Worm (Caenorhabditis elegans) whole organism, L4 larva: ENCODE results near the gene pup-2.
A peak's percentile ranks its signal among the peaks of the same experiment; 100 is the strongest.

Source experiments
- F10B5.3 ChIP-seq: sonication (generic microtip); optimal IDR thresholded peaks from 2 replicates; lab custom pipeline; 2016; ENCODE audit warnings: mild to moderate bottlenecking, missing genetic modification characterization, missing compliant biosample characterization
- T20F7.1 ChIP-seq: fragments of 200-800 bp; sonication (Bioruptor generic); optimal IDR thresholded peaks from 2 replicates; lab custom pipeline; 2018; ENCODE audit warnings: mild to moderate bottlenecking, missing genetic modification characterization, missing compliant biosample characterization
- T26A8.4 ChIP-seq: fragments of 200-800 bp; sonication (Bioruptor generic); IDR thresholded peaks from 2 replicates; pipeline ENCODE4 v1.3.6; 2022; ENCODE audit warnings: missing genetic modification characterization, missing compliant biosample characterization
- Y105C5A.15 ChIP-seq: fragments of 200-800 bp; sonication (Bioruptor generic); IDR thresholded peaks from 2 replicates; pipeline ENCODE4 v1.3.6; 2022; ENCODE audit warnings: missing genetic modification characterization, missing compliant biosample characterization
- ZK546.5 ChIP-seq, 2 experiments: sonication (generic microtip); optimal IDR thresholded peaks; 2 replicates each; lab custom pipeline; 2017; ENCODE audit warnings: missing biosample characterization in 2 of 2, missing genetic modification characterization in 2 of 2
- aha-1 ChIP-seq: fragments of 150-350 bp; peaks from one replicate; lab custom pipeline; 2014; ENCODE audit warnings: missing biosample characterization, missing genetic modification characterization
- ceh-28 ChIP-seq: fragments of 150-350 bp; optimal IDR thresholded peaks from 2 replicates; lab custom pipeline; 2014; ENCODE audit warnings: missing biosample characterization, missing genetic modification reagents, missing genetic modification characterization
- ceh-44 ChIP-seq: fragments of 200-800 bp; sonication (Bioruptor generic); IDR thresholded peaks from 2 replicates; pipeline ENCODE4 v1.3.6; 2022; ENCODE audit warnings: missing genetic modification reagents, missing genetic modification characterization, missing compliant biosample characterization
- ceh-62 ChIP-seq: sonication (generic microtip); optimal IDR thresholded peaks from 2 replicates; lab custom pipeline; 2017; ENCODE audit warnings: missing biosample characterization, missing genetic modification characterization
- cey-2 ChIP-seq: sonication (generic microtip); optimal IDR thresholded peaks from 3 replicates; lab custom pipeline; 2017; ENCODE audit warnings: missing genetic modification characterization, mild to moderate bottlenecking, missing compliant biosample characterization, antibody characterized with exemption, borderline replicate concordance; ENCODE audit not compliant: insufficient read depth
- daf-12 ChIP-seq: fragments of 150-350 bp; optimal IDR thresholded peaks from 2 replicates; lab custom pipeline; 2014; ENCODE audit warnings: missing biosample characterization, missing genetic modification reagents, missing genetic modification characterization
- daf-16 ChIP-seq, 3 experiments: sonication (generic microtip); optimal IDR thresholded peaks; 2 replicates each; lab custom pipeline; 2016 to 2017; ENCODE audit warnings: missing genetic modification characterization in 3 of 3, missing genetic modification reagents in 3 of 3, mild to moderate bottlenecking in 2 of 3, missing compliant biosample characterization in 2 of 3, missing biosample characterization in 1 of 3, moderate library complexity in 1 of 3
- daf-19 ChIP-seq: fragments of 200-800 bp; sonication (Bioruptor generic); conservative IDR thresholded peaks from 2 replicates; pipeline ENCODE4 v1.3.6; 2022; ENCODE audit warnings: missing genetic modification characterization, missing compliant biosample characterization
- dmd-8 ChIP-seq: fragments of 200-800 bp; sonication (Bioruptor generic); IDR thresholded peaks from 2 replicates; pipeline ENCODE4 v1.3.6; 2022; ENCODE audit warnings: missing genetic modification characterization, missing compliant biosample characterization
- dmd-9 ChIP-seq: fragments of 200-800 bp; sonication (Bioruptor generic); IDR thresholded peaks from 2 replicates; pipeline ENCODE4 v1.3.6; 2022; ENCODE audit warnings: missing genetic modification reagents, missing genetic modification characterization, missing compliant biosample characterization
- dve-1 ChIP-seq: sonication (generic microtip); optimal IDR thresholded peaks from 2 replicates; lab custom pipeline; 2017; ENCODE audit warnings: antibody characterized with exemption, mild to moderate bottlenecking, missing genetic modification characterization, missing compliant biosample characterization; ENCODE audit not compliant: insufficient read depth
- egl-43 ChIP-seq: fragments of 200-800 bp; sonication (Bioruptor generic); IDR thresholded peaks from 2 replicates; pipeline ENCODE4 v1.3.6; 2022; ENCODE audit warnings: missing genetic modification reagents, missing genetic modification characterization, missing compliant biosample characterization
- hlh-11 ChIP-seq: fragments of 200-800 bp; sonication (Bioruptor generic); optimal IDR thresholded peaks from 2 replicates; lab custom pipeline; 2018; ENCODE audit warnings: mild to moderate bottlenecking, missing genetic modification characterization, missing compliant biosample characterization
- hlh-30 ChIP-seq: sonication (generic microtip); optimal IDR thresholded peaks from 2 replicates; lab custom pipeline; 2017; ENCODE audit warnings: antibody characterized with exemption, mild to moderate bottlenecking, missing genetic modification characterization, missing compliant biosample characterization; ENCODE audit not compliant: insufficient read depth
- hmg-1.1 ChIP-seq: fragments of 200-800 bp; sonication (Bioruptor generic); IDR thresholded peaks from 2 replicates; pipeline ENCODE4 v1.3.6; 2022; ENCODE audit warnings: missing genetic modification reagents, missing genetic modification characterization, missing compliant biosample characterization
- lin-38 ChIP-seq: fragments of 200-800 bp; sonication (Bioruptor generic); IDR thresholded peaks from 2 replicates; pipeline ENCODE4 v1.3.6; 2022; ENCODE audit warnings: missing genetic modification reagents, missing genetic modification characterization, missing compliant biosample characterization
- madf-5 ChIP-seq, 2 experiments: fragments of 200-800 bp; sonication (Bioruptor generic); IDR thresholded peaks; 2 replicates each; pipeline ENCODE4 v1.3.6; 2022; ENCODE audit warnings: missing compliant biosample characterization in 2 of 2, missing genetic modification characterization in 2 of 2
- madf-9 ChIP-seq: fragments of 200-800 bp; sonication (Bioruptor generic); conservative IDR thresholded peaks from 2 replicates; pipeline ENCODE4 v1.3.6; 2022; ENCODE audit warnings: missing genetic modification reagents, missing genetic modification characterization, missing compliant biosample characterization
- mdl-1 ChIP-seq, 2 experiments: fragments of 150-350 bp in 1 of 2; sonication (generic microtip) in 1 of 2; optimal IDR thresholded peaks; 2 replicates each; lab custom pipeline; 2014 to 2017; ENCODE audit warnings: missing biosample characterization in 2 of 2, missing genetic modification characterization in 2 of 2
- mdt-29 ChIP-seq: fragments of 200-800 bp; sonication (Bioruptor generic); IDR thresholded peaks from 2 replicates; pipeline ENCODE4 v1.3.6; 2022; ENCODE audit warnings: missing genetic modification reagents, missing genetic modification characterization, missing compliant biosample characterization
- mep-1 ChIP-seq: fragments of 150-350 bp; sonication (generic microtip); optimal IDR thresholded peaks from 3 replicates; lab custom pipeline; 2014; ENCODE audit warnings: missing biosample characterization, missing genetic modification characterization
- mxl-2 ChIP-seq: fragments of 200-800 bp; sonication (Bioruptor generic); conservative IDR thresholded peaks from 2 replicates; pipeline ENCODE4 v1.3.6; 2022; ENCODE audit warnings: missing genetic modification reagents, missing genetic modification characterization, missing compliant biosample characterization
- mxl-3 ChIP-seq: fragments of 200-800 bp; sonication (Bioruptor generic); optimal IDR thresholded peaks from 2 replicates; lab custom pipeline; 2018; ENCODE audit warnings: mild to moderate bottlenecking, missing genetic modification characterization, missing compliant biosample characterization
- nhr-10 ChIP-seq: fragments of 150-350 bp; optimal IDR thresholded peaks from 2 replicates; lab custom pipeline; 2014; ENCODE audit warnings: missing biosample characterization, missing genetic modification characterization
- nhr-102 ChIP-seq: sonication (generic microtip); optimal IDR thresholded peaks from 2 replicates; lab custom pipeline; 2016; ENCODE audit warnings: mild to moderate bottlenecking, missing genetic modification characterization, moderate library complexity, missing compliant biosample characterization
- nhr-111 ChIP-seq: fragments of 200-800 bp; sonication (Bioruptor generic); optimal IDR thresholded peaks from 2 replicates; lab custom pipeline; 2018; ENCODE audit warnings: mild to moderate bottlenecking, missing genetic modification characterization, missing compliant biosample characterization
- nhr-48 ChIP-seq: sonication (generic microtip); optimal IDR thresholded peaks from 2 replicates; lab custom pipeline; 2016; ENCODE audit warnings: mild to moderate bottlenecking, missing genetic modification characterization, missing compliant biosample characterization
- nhr-6 ChIP-seq: fragments of 150-350 bp; optimal IDR thresholded peaks from 2 replicates; lab custom pipeline; 2014; ENCODE audit warnings: missing biosample characterization, missing genetic modification characterization
- nhr-77 ChIP-seq: fragments of 150-350 bp; optimal IDR thresholded peaks from 2 replicates; lab custom pipeline; 2014; ENCODE audit warnings: missing biosample characterization, missing genetic modification characterization
- pqm-1 ChIP-seq: sonication (generic microtip); optimal IDR thresholded peaks from 2 replicates; lab custom pipeline; 2017; ENCODE audit warnings: missing biosample characterization, missing genetic modification characterization
- sdz-12 ChIP-seq: fragments of 200-800 bp; sonication (Bioruptor generic); optimal IDR thresholded peaks from 2 replicates; lab custom pipeline; 2018; ENCODE audit warnings: mild to moderate bottlenecking, missing genetic modification characterization, missing compliant biosample characterization
- skn-1 ChIP-seq: fragments of 150-350 bp; optimal IDR thresholded peaks from 2 replicates; lab custom pipeline; 2014; ENCODE audit warnings: missing biosample characterization, missing genetic modification characterization
- unc-130 ChIP-seq: sonication (generic microtip); optimal IDR thresholded peaks from 2 replicates; lab custom pipeline; 2016; ENCODE audit warnings: missing genetic modification reagents, missing genetic modification characterization, missing compliant biosample characterization
- unc-62 ChIP-seq, 3 experiments: fragments of 150-350 bp in 1 of 3; sonication (generic microtip); optimal IDR thresholded peaks in 2 of 3; peaks in 1 of 3; 1 replicate in 1 of 3; 2 replicates in 2 of 3; lab custom pipeline; 2014 to 2017; ENCODE audit warnings: missing biosample characterization in 3 of 3, missing genetic modification characterization in 3 of 3, missing genetic modification reagents in 3 of 3, missing genotype in 1 of 3
- zfp-3 ChIP-seq: fragments of 200-800 bp; sonication (Bioruptor generic); conservative IDR thresholded peaks from 2 replicates; pipeline ENCODE4 v1.3.6; 2022; ENCODE audit warnings: missing genetic modification reagents, missing genetic modification characterization, missing compliant biosample characterization
- zip-11 ChIP-seq: fragments of 200-800 bp; sonication (Bioruptor generic); IDR thresholded peaks from 2 replicates; pipeline ENCODE4 v1.3.6; 2022; ENCODE audit warnings: missing genetic modification characterization, missing compliant biosample characterization
- zip-2 ChIP-seq: fragments of 150-350 bp; optimal IDR thresholded peaks from 2 replicates; lab custom pipeline; 2014; ENCODE audit warnings: missing biosample characterization, missing genetic modification characterization
- ztf-11 ChIP-seq: fragments of 150-350 bp; optimal IDR thresholded peaks from 2 replicates; lab custom pipeline; 2014; ENCODE audit warnings: missing biosample characterization, missing genetic modification characterization

The pup-2 gene

ce11 chrIII:5172470-5172869, 13.2 kb upstream of the pup-2 start, which contains the start of gene K10D2.5 (continued):
- TF ChIP-seq nhr-77 (tag; lab: Kevin White, UChicago) (peak; percentile 87), nhr-6 (tag; lab: Kevin White, UChicago) (peak; percentile 88), hlh-30 (peak; percentile 71), daf-16 (GFP tag; optimal IDR thresholded peaks at IDR 0.05; lab: Kevin White, UChicago) (peak in 1 of 2 experiments; percentile 71), daf-16 (tag; optimal IDR thresholded peaks at IDR 0.05; lab: Kevin White, UChicago) (peak; percentile 42), ztf-11 (tag; lab: Kevin White, UChicago) (no peak), nhr-48 (tag; lab: Kevin White, UChicago) (no peak), zfp-3 (GFP tag; lab: Robert Waterston, UW) (peak; percentile 85), daf-19 (0 out of 2 replicates have a peak, but pooled peaks have one; percentile 55), daf-12 (no peak), nhr-102 (peak; percentile 53), lin-38 (GFP tag; lab: Robert Waterston, UW) (peak; percentile 99)

DNA sequence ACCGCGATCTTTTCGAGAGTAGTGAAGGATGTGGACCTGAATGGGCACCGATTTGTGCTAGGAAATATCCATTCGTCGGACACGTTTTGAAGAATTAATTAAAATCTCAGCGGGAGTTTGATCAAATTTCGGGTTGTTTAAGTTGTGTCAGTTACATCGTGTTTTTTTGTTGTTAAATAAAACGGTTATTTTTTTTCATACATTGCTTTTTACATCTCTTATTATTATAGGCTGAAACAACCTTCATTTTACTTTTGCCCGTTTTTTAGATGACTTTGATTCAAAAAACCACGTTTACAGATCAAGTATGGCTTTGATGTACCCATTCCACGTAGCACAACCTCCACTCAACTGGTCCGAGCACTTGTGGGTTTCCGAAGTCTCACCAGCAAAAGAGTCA, 12.6 kb upstream of the pup-2 start, which contains the start of gene emb-1:
Gene emb-1, plus strand, starts transcription at position 301 of the 400 bp plus-strand sequence.
- TF ChIP-seq F10B5.3 (tag; lab: Kevin White, UChicago), result no peak
- TF ChIP-seq hmg-1.1 (GFP tag; lab: Robert Waterston, UW), result no peak
- no peak for TF ChIP-seq mdl-1 (tag; optimal IDR thresholded peaks at IDR 0.05; lab: Kevin White, UChicago)
- TF ChIP-seq ceh-62 (tag; lab: Kevin White, UChicago), result no peak
- no peak for TF ChIP-seq madf-5 (GFP tag; IDR thresholded peaks at IDR 0.05; lab: Robert Waterston, UW)
- no peak for TF ChIP-seq madf-9
- no peak for TF ChIP-seq cey-2 (tag; lab: Kevin White, UChicago)
- TF ChIP-seq, all 104 proteins: peak for 0

DNA sequence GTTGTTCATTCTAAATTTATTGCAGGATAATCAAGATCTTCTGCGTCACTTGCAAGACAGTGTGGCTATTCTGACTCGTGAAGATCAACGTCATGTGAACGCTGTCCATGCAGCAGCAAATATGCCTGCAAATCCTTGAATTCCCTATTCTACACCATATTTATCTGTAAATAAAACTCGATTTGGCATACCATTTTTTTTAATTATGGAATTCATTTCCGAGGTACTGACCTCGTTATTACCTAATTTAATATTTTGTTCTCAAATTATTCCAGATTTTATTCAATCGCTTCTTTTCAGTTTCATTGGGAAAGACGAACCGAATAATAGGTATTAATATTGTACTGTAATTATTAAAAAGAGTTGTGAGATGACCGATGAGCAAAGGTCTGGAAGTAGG, 12.1 kb upstream of the pup-2 start, which contains the start of gene cid-1:
Gene cid-1, plus strand, starts transcription at position 301 of the 400 bp plus-strand sequence.
- TF ChIP-seq aha-1 (peak; percentile 48), T20F7.1 (GFP tag; lab: Kevin White, UChicago) (no peak), nhr-10 (tag; lab: Kevin White, UChicago) (no peak), mxl-3 (no peak)

DNA sequence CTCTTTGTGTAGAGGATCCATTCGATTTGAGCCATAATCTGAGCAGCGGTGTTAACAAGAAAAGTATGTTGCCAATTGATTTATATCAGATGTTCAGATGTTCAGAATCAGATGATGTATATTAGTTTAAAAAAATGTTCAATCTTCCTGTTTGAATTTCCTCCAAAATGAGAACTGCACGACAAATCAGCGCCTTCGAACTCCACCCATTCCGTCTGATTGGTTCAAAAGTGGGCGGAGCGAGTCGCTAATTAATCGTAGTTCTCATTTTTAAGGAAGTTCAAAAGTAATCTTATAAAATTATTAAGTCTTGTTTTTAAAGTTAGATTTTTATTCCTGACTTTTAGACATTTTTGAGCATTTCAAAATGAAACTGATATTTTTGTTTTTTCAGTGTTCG, 6.6 kb upstream of the pup-2 start:
- TF ChIP-seq daf-12, result no peak
- no peak for TF ChIP-seq dmd-8 (GFP tag; lab: Robert Waterston, UW)
- TF ChIP-seq T26A8.4 (GFP tag; lab: Robert Waterston, UW), result no peak
- TF ChIP-seq zip-11, result no peak
- TF ChIP-seq nhr-111 (GFP tag; lab: Kevin White, UChicago), result no peak
- no peak for TF ChIP-seq pqm-1
- TF ChIP-seq unc-62 (GFP tag; optimal IDR thresholded peaks at IDR 0.05 in 1 of 2; lab: Kevin White, UChicago), result peak in 1 of 2 experiments; percentile 73
- TF ChIP-seq unc-62 (tag; optimal IDR thresholded peaks at IDR 0.05; lab: Kevin White, UChicago), result no peak
- TF ChIP-seq egl-43 (GFP tag; lab: Robert Waterston, UW), result no peak
- TF ChIP-seq ZK546.5 (tag; optimal IDR thresholded peaks at IDR 0.05; lab: Kevin White, UChicago), result no peak

DNA sequence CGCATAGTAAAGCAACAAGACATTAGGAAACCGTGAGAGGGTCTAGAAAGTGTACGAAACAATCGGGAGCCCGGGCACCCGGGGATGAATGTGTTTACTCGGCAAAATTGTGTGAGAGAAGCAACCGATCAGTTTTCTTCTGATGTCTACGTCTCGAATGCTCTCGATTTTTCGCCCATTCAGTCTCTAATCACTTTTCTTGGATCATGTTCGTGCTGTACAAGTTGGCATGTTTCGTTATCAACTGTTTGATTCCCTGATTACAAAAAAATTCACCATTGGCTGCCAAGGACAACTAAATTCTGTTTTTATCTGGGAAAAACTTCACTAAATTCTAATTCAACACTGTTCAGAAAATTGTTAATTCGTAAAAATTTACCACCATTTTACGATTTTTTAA, 5.1 kb upstream of the pup-2 start:
- TF ChIP-seq ceh-44 (GFP tag; lab: Robert Waterston, UW), result no peak
- TF ChIP-seq mdt-29 (GFP tag; lab: Robert Waterston, UW), result no peak
- no peak for TF ChIP-seq mxl-2 (GFP tag; lab: Robert Waterston, UW)
- peak; percentile 22 for TF ChIP-seq aha-1
- TF ChIP-seq Y105C5A.15 (GFP tag; lab: Robert Waterston, UW), result no peak
- no peak for TF ChIP-seq sdz-12
- TF ChIP-seq dmd-9 (GFP tag; lab: Robert Waterston, UW), result no peak
- no peak for TF ChIP-seq F10B5.3 (tag; lab: Kevin White, UChicago)
- no peak for TF ChIP-seq ceh-62 (tag; lab: Kevin White, UChicago)
- TF ChIP-seq ceh-28 (tag; lab: Kevin White, UChicago), result no peak
- TF ChIP-seq zip-2 (tag; lab: Kevin White, UChicago), result no peak
- TF ChIP-seq nhr-102, result no peak
- TF ChIP-seq mep-1 (tag; lab: Kevin White, UChicago), result no peak
- TF ChIP-seq T26A8.4 (GFP tag; lab: Robert Waterston, UW), result no peak
- TF ChIP-seq mxl-3, result no peak
- peak; percentile 20 for TF ChIP-seq dve-1
- TF ChIP-seq skn-1 (tag; lab: Kevin White, UChicago), result no peak
- peak; percentile 9 for TF ChIP-seq pqm-1
- TF ChIP-seq ZK546.5 (tag; optimal IDR thresholded peaks at IDR 0.05; lab: Kevin White, UChicago), result no peak
- peak; percentile 34 for TF ChIP-seq hlh-11 (tag; lab: Kevin White, UChicago)
- no peak for TF ChIP-seq unc-130
